Worm (Caenorhabditis elegans) whole organism, L4/young adult: ENCODE data around the gene rpb-2.

Experiments used
- W03F9.2 ChIP-seq: fragments of 150-350 bp; optimal IDR thresholded peaks from 2 replicates; lab custom pipeline; 2014; ENCODE audit warnings: missing biosample characterization, missing genetic modification characterization
- dao-5 ChIP-seq: sonication (generic microtip); optimal IDR thresholded peaks from 2 replicates; lab custom pipeline; 2016; ENCODE audit warnings: missing genotype, missing genetic modification characterization, moderate library complexity, missing compliant biosample characterization
- him-1 ChIP-seq: sonication (generic microtip); optimal IDR thresholded peaks from 2 replicates; lab custom pipeline; 2016; ENCODE audit warnings: missing genotype, missing genetic modification reagents, missing genetic modification characterization, missing compliant biosample characterization

Gene rpb-2

ce11 chrIII:4986790-4987259, 47.5 kb downstream of the rpb-2 start, which contains the start of the genes C27F2.10 and wdr-60:
Gene C27F2.10 (minus strand): TSS chrIII:4986898.
Gene wdr-60 (plus strand): TSS chrIII:4987209.
- TF ChIP-seq dao-5 (tag; lab: Kevin White, UChicago), result no peak

DNA sequence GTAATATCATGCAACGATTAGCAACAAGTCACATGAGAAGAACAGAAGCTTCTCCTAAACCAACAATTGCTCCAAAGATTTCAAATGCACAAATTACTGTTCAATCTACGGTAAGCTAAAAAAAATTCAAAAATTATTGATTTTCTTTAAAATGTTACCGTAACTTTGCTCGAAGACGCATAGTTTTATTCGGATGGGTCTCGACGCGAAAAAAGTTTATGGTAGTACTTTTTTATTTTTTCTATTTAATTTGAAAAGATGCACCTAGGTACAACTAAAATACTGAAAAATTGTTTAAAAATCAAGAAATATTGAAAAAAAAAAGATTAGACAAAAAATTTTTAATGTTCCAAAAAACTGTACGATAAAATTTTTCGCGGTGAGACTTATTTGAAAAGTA, 48.3 kb downstream of the rpb-2 start:
- TF ChIP-seq W03F9.2 (tag; lab: Kevin White, UChicago) (no peak), him-1 (no peak), dao-5 (tag; lab: Kevin White, UChicago) (no peak)
